Worm (Caenorhabditis elegans): Measurements from ENCODE around the gene cest-1.1.
A peak's percentile ranks its signal among the peaks of the same experiment; 100 is the strongest.

ce11 chrV:14134757-14135441 lies 31.6 kb downstream of the cest-1.1 start:
- TF ChIP-seq nhr-77 (tag; optimal IDR thresholded peaks at IDR 0.05), result peak; percentile 48
- TF ChIP-seq dmd-8 (GFP tag; IDR thresholded peaks at IDR 0.05), result no peak
- no peak for TF ChIP-seq snpc-1.2 (GFP tag; IDR thresholded peaks at IDR 0.05)
